Worm (Caenorhabditis elegans): ENCODE data around the gene anmt-3.

Gene anmt-3

DNA sequence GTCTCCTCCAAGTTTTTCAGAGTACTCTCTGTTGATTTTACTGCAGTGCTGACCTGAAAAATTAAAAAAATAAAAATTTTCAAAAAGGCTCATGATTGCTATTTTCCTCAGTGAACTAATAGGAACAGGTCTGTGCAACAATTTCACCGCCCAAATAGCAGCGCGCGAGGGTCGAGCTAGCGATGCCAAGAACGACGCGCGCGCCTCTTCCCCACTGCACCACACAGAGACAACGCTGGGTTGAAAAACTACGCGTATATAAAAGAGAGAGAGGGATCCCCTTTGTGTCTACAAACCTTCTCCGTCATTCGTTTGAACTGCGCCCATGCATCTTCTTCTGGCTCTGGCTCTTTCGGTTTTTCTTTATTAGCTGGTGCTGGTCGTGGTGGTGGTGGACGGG is 12.0 kb upstream of the anmt-3 start (continued):
- TF ChIP-seq ama-1 (optimal IDR thresholded peaks at IDR 0.05) (no peak), dmd-4 (tag; optimal IDR thresholded peaks at IDR 0.05) (no peak), nhr-12 (tag; optimal IDR thresholded peaks at IDR 0.05) (no peak), ceh-82 (tag; optimal IDR thresholded peaks at IDR 0.05) (no peak), lin-11 (tag; optimal IDR thresholded peaks at IDR 0.05) (peak; percentile 34), sem-4 (tag; optimal IDR thresholded peaks at IDR 0.05) (peak; percentile 6), ztf-4 (tag; optimal IDR thresholded peaks at IDR 0.05) (peak; percentile 40), skn-1 (tag; optimal IDR thresholded peaks at IDR 0.05) (no peak), ztf-1 (GFP tag; conservative IDR thresholded peaks at IDR 0.05) (no peak), nhr-237 (tag; optimal IDR thresholded peaks at IDR 0.05) (no peak), nhr-21 (tag; optimal IDR thresholded peaks at IDR 0.05) (peak; percentile 25), unc-39 (tag; optimal IDR thresholded peaks at IDR 0.05) (no peak), nhr-25 (tag; optimal IDR thresholded peaks at IDR 0.05) (no peak), gmeb-1 (tag; optimal IDR thresholded peaks at IDR 0.05) (no peak), F13H6.1 (tag; optimal IDR thresholded peaks at IDR 0.05) (peak; percentile 77), aly-2 (tag; optimal IDR thresholded peaks at IDR 0.05) (no peak)

DNA sequence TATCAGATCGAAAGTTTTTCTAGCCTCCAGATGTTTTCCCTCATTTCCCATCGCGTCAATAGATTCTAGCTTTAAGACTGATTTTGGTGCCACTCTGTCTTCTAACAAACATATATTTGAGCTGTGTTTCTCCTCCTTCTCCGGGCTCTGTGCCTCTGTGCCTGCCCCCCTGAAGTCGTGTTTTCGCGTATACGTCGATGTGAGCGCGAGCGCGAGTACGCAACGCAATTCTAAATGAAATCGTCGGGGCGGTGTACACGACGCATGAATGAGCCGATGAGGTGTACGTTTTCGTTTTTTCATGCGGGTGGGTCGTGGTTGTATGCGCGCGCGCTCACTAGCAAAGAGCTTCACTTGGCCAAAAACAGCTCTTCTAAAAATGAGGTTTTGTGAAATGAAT is 7.8 kb upstream of the anmt-3 start:
- TF ChIP-seq nhr-11 (tag; optimal IDR thresholded peaks at IDR 0.05) (no peak), nhr-237 (tag; optimal IDR thresholded peaks at IDR 0.05) (no peak), ztf-4 (tag; optimal IDR thresholded peaks at IDR 0.05) (no peak), unc-39 (tag; optimal IDR thresholded peaks at IDR 0.05) (no peak)

DNA sequence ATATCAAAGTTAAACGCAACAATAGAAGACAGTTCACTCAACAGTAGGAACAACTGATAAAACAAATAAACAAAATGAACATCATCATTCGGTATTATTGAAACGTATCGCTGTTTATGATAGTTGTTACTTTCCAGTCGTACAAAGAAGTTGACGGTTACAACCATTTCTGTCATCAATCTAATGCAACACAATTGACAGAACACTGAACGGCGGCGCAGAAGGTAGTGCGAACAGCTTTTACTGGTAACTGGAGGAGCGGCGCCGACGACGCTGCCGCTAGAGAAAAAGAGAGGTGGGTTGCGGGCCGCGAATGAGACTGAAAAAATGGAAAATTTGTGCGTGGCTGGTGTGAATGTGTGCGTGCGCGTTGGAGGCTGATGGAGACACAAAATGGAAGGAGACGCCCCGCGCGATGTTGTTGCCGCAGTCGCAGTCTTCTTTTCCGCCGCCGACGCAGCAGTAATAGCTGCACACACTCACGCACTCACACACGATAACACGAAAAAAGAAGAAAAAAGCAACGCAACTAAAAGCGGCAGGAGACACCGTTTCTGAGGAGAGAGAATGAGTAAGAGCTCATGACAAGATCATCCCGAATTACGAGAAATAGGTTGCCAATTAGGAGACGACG is 6.1 kb upstream of the anmt-3 start:
- TF ChIP-seq unc-55 (GFP tag; optimal IDR thresholded peaks at IDR 0.05) (peak; percentile 34), nhr-10 (tag; optimal IDR thresholded peaks at IDR 0.05) (no peak), alr-1 (tag; optimal IDR thresholded peaks at IDR 0.05) (no peak), nhr-25 (tag; optimal IDR thresholded peaks at IDR 0.05) (no peak), nhr-12 (tag; optimal IDR thresholded peaks at IDR 0.05) (no peak), sem-4 (tag; optimal IDR thresholded peaks at IDR 0.05) (no peak), ztf-1 (GFP tag; conservative IDR thresholded peaks at IDR 0.05) (no peak)

DNA sequence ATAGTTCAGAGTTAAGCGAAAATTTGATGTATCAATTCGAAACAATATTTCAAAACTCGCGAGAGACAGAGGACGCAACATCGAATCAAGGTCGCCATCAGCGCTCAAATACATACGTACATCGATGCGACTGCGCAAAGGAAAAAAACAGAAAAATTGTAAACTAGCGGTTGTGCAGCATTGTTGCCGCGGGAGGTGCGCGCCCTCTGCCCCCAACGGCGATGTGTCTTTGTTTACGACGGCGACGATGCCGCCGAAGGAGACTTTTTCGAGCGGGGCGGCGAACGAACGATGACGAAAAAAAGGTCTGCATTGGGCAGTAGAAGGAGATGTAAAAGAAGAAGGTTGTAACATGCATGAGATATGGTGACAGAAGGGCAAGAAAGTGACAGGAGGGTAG is 4.8 kb upstream of the anmt-3 start:
- no peak for TF ChIP-seq mbf-1 (tag; optimal IDR thresholded peaks at IDR 0.05)
- no peak for TF ChIP-seq ceh-16 (tag; optimal IDR thresholded peaks at IDR 0.05)
- TF ChIP-seq ama-1 (optimal IDR thresholded peaks at IDR 0.05): no peak
- no peak for TF ChIP-seq mab-5 (tag; optimal IDR thresholded peaks at IDR 0.05)

DNA sequence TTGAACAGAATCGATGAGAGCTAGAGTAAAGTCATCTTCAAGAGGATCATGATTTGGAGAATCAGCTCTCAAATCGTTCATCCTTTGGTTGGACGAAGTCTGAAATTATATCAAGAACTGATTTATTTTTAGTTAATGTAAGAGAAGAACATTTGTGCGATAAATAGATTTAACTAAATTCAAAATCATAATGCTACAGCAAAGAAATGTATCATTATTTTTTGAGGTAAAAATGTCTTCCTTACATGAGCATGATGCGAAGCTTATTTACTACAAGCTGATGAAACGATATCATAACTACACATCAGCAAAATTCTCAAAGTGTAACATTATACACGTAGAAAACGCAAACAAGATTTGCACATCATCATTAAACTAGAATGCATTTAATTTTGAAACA is 4.3 kb upstream of the anmt-3 start, which contains the start of gene madf-4:
TSS of gene madf-4 (minus strand) at position 101 of the 400 bp plus-strand sequence.
- no peak for TF ChIP-seq crh-2 (tag; optimal IDR thresholded peaks at IDR 0.05)
- TF ChIP-seq unc-55 (GFP tag; optimal IDR thresholded peaks at IDR 0.05): no peak
- TF ChIP-seq ztf-11 (tag; optimal IDR thresholded peaks at IDR 0.05): no peak
- no peak for TF ChIP-seq alr-1 (tag; optimal IDR thresholded peaks at IDR 0.05)
- TF ChIP-seq Y55F3AM.14 (GFP tag; optimal IDR thresholded peaks at IDR 0.05): no peak
- no peak for TF ChIP-seq fos-1 (tag; optimal IDR thresholded peaks at IDR 0.05)
- no peak for TF ChIP-seq zag-1 (tag; optimal IDR thresholded peaks at IDR 0.05)
- no peak for TF ChIP-seq C34F6.9 (tag; optimal IDR thresholded peaks at IDR 0.05)
- TF ChIP-seq nhr-12 (tag; optimal IDR thresholded peaks at IDR 0.05): no peak
- TF ChIP-seq skn-1 (tag; optimal IDR thresholded peaks at IDR 0.05): no peak
- no peak for TF ChIP-seq ZK546.5 (tag; optimal IDR thresholded peaks at IDR 0.05)
- no peak for TF ChIP-seq elt-1 (tag; optimal IDR thresholded peaks at IDR 0.05)
- no peak for TF ChIP-seq nhr-21 (tag; optimal IDR thresholded peaks at IDR 0.05)
- no peak for TF ChIP-seq ztf-4 (tag; optimal IDR thresholded peaks at IDR 0.05)

DNA sequence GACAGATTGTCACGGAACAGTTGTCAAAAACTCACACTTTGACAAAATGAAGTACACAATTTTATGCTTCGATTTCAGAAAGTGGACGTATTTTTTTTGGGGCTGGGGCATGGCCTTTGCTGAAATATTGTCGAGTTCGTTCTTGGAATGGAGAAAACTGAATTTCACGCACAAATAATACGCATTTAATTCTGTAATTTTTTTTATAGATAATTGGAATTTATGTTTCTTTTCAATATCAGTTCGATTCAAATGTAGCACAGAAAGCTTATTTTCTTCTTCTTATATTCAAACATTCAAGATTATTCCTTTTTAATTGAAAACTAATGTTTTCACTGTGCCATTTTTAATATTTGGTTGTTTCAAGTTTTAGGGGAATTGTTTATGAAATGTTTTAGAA is 2.2 kb upstream of the anmt-3 start, which contains the start of gene T07C12.10:
TSS of gene T07C12.10 (minus strand) at position 101 of the 400 bp plus-strand sequence.
- TF ChIP-seq fos-1 (tag; optimal IDR thresholded peaks at IDR 0.05) (no peak), nhr-21 (tag; optimal IDR thresholded peaks at IDR 0.05) (no peak), mab-5 (tag; optimal IDR thresholded peaks at IDR 0.05) (no peak), unc-39 (tag; optimal IDR thresholded peaks at IDR 0.05) (no peak), aly-2 (tag; optimal IDR thresholded peaks at IDR 0.05) (no peak), alr-1 (tag; optimal IDR thresholded peaks at IDR 0.05) (no peak), nhr-25 (tag; optimal IDR thresholded peaks at IDR 0.05) (no peak), elt-1 (tag; optimal IDR thresholded peaks at IDR 0.05) (no peak), ztf-1 (GFP tag; conservative IDR thresholded peaks at IDR 0.05) (no peak), dmd-4 (tag; optimal IDR thresholded peaks at IDR 0.05) (no peak), ama-1 (optimal IDR thresholded peaks at IDR 0.05) (no peak), ceh-82 (tag; optimal IDR thresholded peaks at IDR 0.05) (no peak)

Measured in whole organism, L2 larva.